Fruit fly (Drosophila melanogaster) whole organism, embryonic: ENCODE results near the gene CG14659.
A peak's percentile ranks its signal among the peaks of the same experiment; 100 is the strongest.

Experiments
- B-H2 ChIP-seq: fragments of 200-800 bp; sonication (Bioruptor generic); optimal IDR thresholded peaks from 2 replicates; lab custom pipeline; 2018; ENCODE audit warnings: missing biosample characterization, mild to moderate bottlenecking, missing genetic modification characterization
- BtbVII ChIP-seq: fragments of 200-800 bp; sonication (Bioruptor generic); optimal IDR thresholded peaks from 3 replicates; lab custom pipeline; 2017; ENCODE audit warnings: missing biosample characterization, mild to moderate bottlenecking, missing genetic modification characterization
- CG10462 ChIP-seq: fragments of 200-800 bp; sonication (Bioruptor generic); optimal IDR thresholded peaks from 2 replicates; lab custom pipeline; 2016; ENCODE audit warnings: missing biosample characterization, missing genetic modification characterization
- CG12071 ChIP-seq: fragments of 200-800 bp; sonication (Bioruptor generic); optimal IDR thresholded peaks from 3 replicates; lab custom pipeline; 2018; ENCODE audit warnings: missing biosample characterization, mild to moderate bottlenecking, missing genetic modification characterization
- CG12219 ChIP-seq: fragments of 200-800 bp; sonication (Bioruptor generic); optimal IDR thresholded peaks from 3 replicates; lab custom pipeline; 2018; ENCODE audit warnings: missing biosample characterization, mild to moderate bottlenecking, missing genetic modification characterization
- CG12659 ChIP-seq: fragments of 200-800 bp; sonication (Bioruptor generic); optimal IDR thresholded peaks from 3 replicates; lab custom pipeline; 2017; ENCODE audit warnings: mild to moderate bottlenecking, missing biosample characterization, missing genetic modification reagents, missing genetic modification characterization
- CG15011 ChIP-seq: fragments of 200-800 bp; sonication (Bioruptor generic); optimal IDR thresholded peaks from 3 replicates; lab custom pipeline; 2018; ENCODE audit warnings: missing biosample characterization, mild to moderate bottlenecking, missing genetic modification characterization
- CG15601 ChIP-seq: fragments of 200-800 bp; sonication (Bioruptor generic); optimal IDR thresholded peaks from 3 replicates; lab custom pipeline; 2019; ENCODE audit warnings: missing biosample characterization, mild to moderate bottlenecking, missing genetic modification characterization, moderate library complexity
- CG1603 ChIP-seq: fragments of 200-800 bp; sonication (Bioruptor generic); optimal IDR thresholded peaks from 2 replicates; lab custom pipeline; 2019; ENCODE audit warnings: missing biosample characterization, mild to moderate bottlenecking, missing genetic modification characterization, moderate library complexity
- CG17328 ChIP-seq: fragments of 200-800 bp; sonication (Bioruptor generic); IDR thresholded peaks from 2 replicates; pipeline ENCODE4 v1.3.6; 2022; ENCODE audit warnings: missing biosample characterization, missing genetic modification characterization
- CG17361 ChIP-seq: fragments of 200-800 bp; sonication (Bioruptor generic); IDR thresholded peaks from 3 replicates; pipeline ENCODE4 v1.3.6; 2022; ENCODE audit warnings: missing biosample characterization, missing genetic modification characterization
- CG1792 ChIP-seq: fragments of 200-800 bp; sonication (Bioruptor generic); optimal IDR thresholded peaks from 2 replicates; lab custom pipeline; 2016; ENCODE audit warnings: missing biosample characterization, missing genetic modification characterization
- CG18764 ChIP-seq: fragments of 200-800 bp; sonication (Bioruptor generic); optimal IDR thresholded peaks from 3 replicates; lab custom pipeline; 2016; ENCODE audit warnings: missing biosample characterization, missing genetic modification characterization
- CG2712 ChIP-seq: fragments of 200-800 bp; optimal IDR thresholded peaks from 3 replicates; lab custom pipeline; 2019; ENCODE audit warnings: missing biosample characterization, mild to moderate bottlenecking, missing genetic modification characterization, moderate library complexity
- CG3065 ChIP-seq: fragments of 200-800 bp; sonication (Bioruptor generic); optimal IDR thresholded peaks from 2 replicates; lab custom pipeline; 2016; ENCODE audit warnings: missing biosample characterization, missing genetic modification characterization
- CG31365 ChIP-seq: fragments of 200-800 bp; sonication (Bioruptor generic); optimal IDR thresholded peaks from 2 replicates; lab custom pipeline; 2018; ENCODE audit warnings: missing biosample characterization, mild to moderate bottlenecking, missing genetic modification characterization
- CG3281 ChIP-seq: fragments of 200-800 bp; sonication (Bioruptor generic); optimal IDR thresholded peaks from 3 replicates; lab custom pipeline; 2017; ENCODE audit warnings: missing biosample characterization, mild to moderate bottlenecking, missing genetic modification characterization
- CG42726 ChIP-seq: fragments of 200-800 bp; sonication (Bioruptor generic); IDR thresholded peaks from 2 replicates; pipeline ENCODE4 v1.3.6; 2022; ENCODE audit warnings: missing biosample characterization, missing genetic modification characterization; ENCODE audit not compliant: partially characterized antibody
- CG5180 ChIP-seq: fragments of 200-800 bp; sonication (Bioruptor generic); optimal IDR thresholded peaks from 3 replicates; lab custom pipeline; 2017; ENCODE audit warnings: missing biosample characterization, missing genetic modification characterization, mild to moderate bottlenecking, moderate library complexity, missing genetic modification reagents
- CG6765 ChIP-seq: fragments of 200-800 bp; sonication (Bioruptor generic); optimal IDR thresholded peaks from 3 replicates; lab custom pipeline; 2017; ENCODE audit warnings: missing biosample characterization, mild to moderate bottlenecking, missing genetic modification characterization
- CG7745 ChIP-seq: fragments of 200-800 bp; sonication (Bioruptor generic); optimal IDR thresholded peaks from 2 replicates; lab custom pipeline; 2018; ENCODE audit warnings: missing biosample characterization, mild to moderate bottlenecking, missing genetic modification characterization, moderate library complexity
- CG7987 ChIP-seq: fragments of 200-800 bp; sonication (Bioruptor generic); optimal IDR thresholded peaks from 2 replicates; lab custom pipeline; 2018; ENCODE audit warnings: missing biosample characterization, mild to moderate bottlenecking, missing genetic modification characterization, moderate library complexity
- CG8281 ChIP-seq: fragments of 200-800 bp; sonication (Bioruptor generic); optimal IDR thresholded peaks from 2 replicates; lab custom pipeline; 2018; ENCODE audit warnings: missing biosample characterization, mild to moderate bottlenecking, missing genetic modification characterization, moderate library complexity
- CrebB ChIP-seq: fragments of 200-800 bp; sonication (Bioruptor generic); optimal IDR thresholded peaks from 3 replicates; lab custom pipeline; 2018; ENCODE audit warnings: missing biosample characterization, mild to moderate bottlenecking, missing genetic modification characterization
- Dfd ChIP-seq, 2 experiments: fragments of >200 bp; optimal IDR thresholded peaks; 2 replicates each; lab custom pipeline; 2017; ENCODE audit warnings: missing biosample characterization in 2 of 2, missing genetic modification characterization in 2 of 2
- HLH3B ChIP-seq: fragments of 200-800 bp; sonication (Bioruptor generic); IDR thresholded peaks from 2 replicates; pipeline ENCODE4 v1.3.6; 2022; ENCODE audit warnings: missing biosample characterization, missing genetic modification characterization
- Hmr ChIP-seq: fragments of 200-800 bp; sonication (Bioruptor generic); optimal IDR thresholded peaks from 3 replicates; lab custom pipeline; 2017; ENCODE audit warnings: mild to moderate bottlenecking, missing biosample characterization, missing genetic modification reagents, missing genetic modification characterization
- MTF-1 ChIP-seq: fragments of 200-800 bp; sonication (Bioruptor generic); optimal IDR thresholded peaks from 2 replicates; lab custom pipeline; 2018; ENCODE audit warnings: missing biosample characterization, mild to moderate bottlenecking, missing genetic modification characterization, borderline replicate concordance
- Med ChIP-seq: fragments of 200-800 bp; sonication (Bioruptor generic); peaks from one replicate; lab custom pipeline; 2016; ENCODE audit warnings: missing biosample characterization, missing genetic modification characterization, mild to moderate bottlenecking, inconsistent platforms, moderate library complexity
- Myb ChIP-seq: fragments of 200-800 bp; sonication (Bioruptor generic); optimal IDR thresholded peaks from 2 replicates; lab custom pipeline; 2016; ENCODE audit warnings: missing biosample characterization, missing genetic modification characterization
- crol ChIP-seq: fragments of 200-800 bp; sonication (Bioruptor generic); IDR thresholded peaks from 2 replicates; pipeline ENCODE4 v1.3.6; 2022; ENCODE audit warnings: missing biosample characterization, missing genetic modification characterization
- cwo ChIP-seq: fragments of 200-800 bp; sonication (Bioruptor generic); optimal IDR thresholded peaks from 3 replicates; lab custom pipeline; 2017; ENCODE audit warnings: missing biosample characterization, missing genetic modification characterization, mild to moderate bottlenecking, moderate library complexity, missing genetic modification reagents
- fd102C ChIP-seq: fragments of 200-800 bp; sonication (Bioruptor generic); optimal IDR thresholded peaks from 2 replicates; lab custom pipeline; 2018; ENCODE audit warnings: missing biosample characterization, mild to moderate bottlenecking, missing genetic modification characterization, moderate library complexity
- gce ChIP-seq: fragments of 200-800 bp; sonication (Bioruptor generic); IDR thresholded peaks from 3 replicates; pipeline ENCODE4 v1.3.6; 2022; ENCODE audit warnings: missing biosample characterization, missing genetic modification characterization
- gcm2 ChIP-seq: fragments of 200-800 bp; sonication (Bioruptor generic); optimal IDR thresholded peaks from 2 replicates; lab custom pipeline; 2016; ENCODE audit warnings: missing biosample characterization, missing genetic modification characterization
- h ChIP-seq: fragments of >200 bp; optimal IDR thresholded peaks from 2 replicates; lab custom pipeline; 2017
- hth ChIP-seq: fragments of >200 bp; optimal IDR thresholded peaks from 2 replicates; lab custom pipeline; 2017; ENCODE audit warnings: inconsistent platforms
- jing ChIP-seq: fragments of 200-800 bp; sonication (Bioruptor generic); optimal IDR thresholded peaks from 2 replicates; lab custom pipeline; 2018; ENCODE audit warnings: missing biosample characterization, mild to moderate bottlenecking, missing genetic modification characterization
- nmo ChIP-seq: fragments of 200-800 bp; sonication (Bioruptor generic); optimal IDR thresholded peaks from 2 replicates; lab custom pipeline; 2018; ENCODE audit warnings: missing biosample characterization, mild to moderate bottlenecking, missing genetic modification characterization, moderate library complexity
- oc ChIP-seq: fragments of 200-800 bp; sonication (Bioruptor generic); optimal IDR thresholded peaks from 2 replicates; lab custom pipeline; 2018; ENCODE audit warnings: missing biosample characterization, mild to moderate bottlenecking, missing genetic modification characterization, moderate library complexity
- org-1 ChIP-seq: fragments of 200-800 bp; sonication (Bioruptor generic); optimal IDR thresholded peaks from 2 replicates; lab custom pipeline; 2017; ENCODE audit warnings: missing biosample characterization, missing genetic modification characterization
- peb ChIP-seq: fragments of 200-800 bp; sonication (Bioruptor generic); IDR thresholded peaks from 2 replicates; pipeline ENCODE4 v1.3.6; 2022; ENCODE audit warnings: missing biosample characterization, missing genetic modification characterization
- pros ChIP-seq: fragments of 200-800 bp; sonication (Bioruptor generic); optimal IDR thresholded peaks from 3 replicates; lab custom pipeline; 2019; ENCODE audit warnings: missing biosample characterization, mild to moderate bottlenecking, missing genetic modification characterization, moderate library complexity
- repo ChIP-seq: fragments of 200-800 bp; sonication (Bioruptor generic); optimal IDR thresholded peaks from 2 replicates; lab custom pipeline; 2016; ENCODE audit warnings: missing biosample characterization, missing genetic modification characterization
- schlank ChIP-seq: fragments of 200-800 bp; sonication (Bioruptor generic); optimal IDR thresholded peaks from 2 replicates; lab custom pipeline; 2018; ENCODE audit warnings: missing biosample characterization, mild to moderate bottlenecking, missing genetic modification characterization
- sens-2 ChIP-seq: fragments of 200-800 bp; sonication (Bioruptor generic); IDR thresholded peaks from 2 replicates; pipeline ENCODE4 v1.3.6; 2022; ENCODE audit warnings: missing biosample characterization, missing genetic modification characterization
- trem ChIP-seq: fragments of 200-800 bp; optimal IDR thresholded peaks from 3 replicates; lab custom pipeline; 2019; ENCODE audit warnings: missing biosample characterization, mild to moderate bottlenecking, missing genetic modification characterization, moderate library complexity
- tx ChIP-seq: fragments of 200-800 bp; sonication (Bioruptor generic); optimal IDR thresholded peaks from 2 replicates; lab custom pipeline; 2016; ENCODE audit warnings: missing biosample characterization, missing genetic modification characterization
- zf30C ChIP-seq: fragments of 200-800 bp; sonication (Bioruptor generic); optimal IDR thresholded peaks from 3 replicates; lab custom pipeline; 2018; ENCODE audit warnings: missing biosample characterization, mild to moderate bottlenecking, missing genetic modification characterization

CG14659 gene

dm6 chr3R:4804828-4805707, 26.0 kb downstream of the CG14659 start (continued):
- no peak for TF ChIP-seq MTF-1 (GFP tag; lab: Kevin White, UChicago)
- no peak for TF ChIP-seq repo (GFP tag; lab: Kevin White, UChicago)
- TF ChIP-seq CG12659: peak; percentile 71
- peak; percentile 83 for TF ChIP-seq CG2712 (tag; lab: Kevin White, UChicago)
- TF ChIP-seq CG17361 (GFP tag; lab: Robert Waterston, UW): peak; percentile 82
- peak; percentile 28 for TF ChIP-seq CG7987 (GFP tag; lab: Kevin White, UChicago)
- TF ChIP-seq peb (GFP tag; lab: Robert Waterston, UW): no peak
- TF ChIP-seq Hmr: peak; percentile 64
- TF ChIP-seq CG42726 (GFP tag; lab: Robert Waterston, UW): no peak
- TF ChIP-seq gcm2 (GFP tag; lab: Kevin White, UChicago): peak; percentile 15
- TF ChIP-seq Myb (GFP tag; lab: Kevin White, UChicago): no peak
- no peak for TF ChIP-seq fd102C (GFP tag; lab: Kevin White, UChicago)
- TF ChIP-seq CG1603 (tag; lab: Kevin White, UChicago): peak; percentile 40
- no peak for TF ChIP-seq Dfd (GFP tag; optimal IDR thresholded peaks at IDR 0.05; lab: Kevin White, UChicago)
- TF ChIP-seq CG12071 (GFP tag; lab: Kevin White, UChicago): no peak
- no peak; the same call in 1 of the 2 replicates for TF ChIP-seq HLH3B (GFP tag; lab: Robert Waterston, UW)
- TF ChIP-seq CrebB: no peak
- peak; percentile 61 for TF ChIP-seq CG6765 (GFP tag; lab: Kevin White, UChicago)
- no peak for TF ChIP-seq jing
- TF ChIP-seq CG3065 (GFP tag; lab: Kevin White, UChicago): no peak
- peak; percentile 69 for TF ChIP-seq CG15601 (tag; lab: Kevin White, UChicago)
- no peak for TF ChIP-seq CG7745 (tag; lab: Kevin White, UChicago)
- TF ChIP-seq h: no peak
- TF ChIP-seq gce: 0 out of 3 replicates have a peak, but pooled peaks have one; percentile 32
- no peak for TF ChIP-seq tx
- TF ChIP-seq hth (lab: Kevin White, UChicago): no peak
- peak; percentile 62 for TF ChIP-seq Med (GFP tag; lab: Kevin White, UChicago)
- TF ChIP-seq CG17328 (GFP tag; lab: Robert Waterston, UW): peak; percentile 42
- TF ChIP-seq nmo (GFP tag; lab: Kevin White, UChicago): peak; percentile 81
- TF ChIP-seq CG8281 (tag; lab: Kevin White, UChicago): peak; percentile 11
- peak; percentile 22 for TF ChIP-seq oc (tag; lab: Kevin White, UChicago)
- TF ChIP-seq schlank (tag; lab: Kevin White, UChicago): no peak
- TF ChIP-seq CG31365: no peak
- TF ChIP-seq sens-2: no peak
- peak; percentile 76 for TF ChIP-seq crol (GFP tag; lab: Robert Waterston, UW)
- TF ChIP-seq trem: peak; percentile 54
- no peak for TF ChIP-seq zf30C (GFP tag; lab: Kevin White, UChicago)
- TF ChIP-seq cwo (GFP tag; lab: Kevin White, UChicago): no peak
- TF ChIP-seq CG12219 (GFP tag; lab: Kevin White, UChicago): no peak
- TF ChIP-seq CG3281 (GFP tag; lab: Kevin White, UChicago): peak; percentile 51
- TF ChIP-seq B-H2 (GFP tag; lab: Kevin White, UChicago): no peak
- peak; percentile 45 for TF ChIP-seq CG18764 (GFP tag; lab: Kevin White, UChicago)
- TF ChIP-seq CG10462: peak; percentile 39
- TF ChIP-seq CG1792: no peak
- peak; percentile 62 for TF ChIP-seq pros (GFP tag; lab: Kevin White, UChicago)
- peak; percentile 70 for TF ChIP-seq BtbVII (GFP tag; lab: Kevin White, UChicago)
- TF ChIP-seq CG5180 (GFP tag; lab: Kevin White, UChicago): peak; percentile 31
- TF ChIP-seq org-1 (GFP tag; lab: Kevin White, UChicago): peak; percentile 40
- peak; percentile 40 for TF ChIP-seq CG15011
